Worm (Caenorhabditis elegans): ENCODE measurements around the gene C31G12.1.

- TF ChIP-seq ama-1 (optimal IDR thresholded peaks at IDR 0.05) (no peak), flt-1 (GFP tag; IDR thresholded peaks at IDR 0.05) (no peak), hnd-1 (tag; optimal IDR thresholded peaks at IDR 0.05) (no peak), tbx-11 (GFP tag; IDR thresholded peaks at IDR 0.05) (no peak), B0310.2 (tag; optimal IDR thresholded peaks at IDR 0.05) (no peak), hmg-4 (GFP tag; optimal IDR thresholded peaks at IDR 0.05) (no peak), tra-4 (tag; optimal IDR thresholded peaks at IDR 0.05) (no peak), aly-1 (tag; optimal IDR thresholded peaks at IDR 0.05) (no peak)
These were observed 37.2 kb upstream of the C31G12.1 start, which contains the start of gene Y37H2A.13 for ce11 chrV:18142549-18142948.

All from whole organism, early embryonic.